Fruit fly (Drosophila melanogaster): ENCODE data around the gene wor.

wor gene

dm6 chr2L:15470514-15471134, 45.2 kb upstream of the wor start:
- TF ChIP-seq Vsx2 (GFP tag; optimal IDR thresholded peaks at IDR 0.05; ENCODE audit: partially characterized antibody) (no peak), foxo (GFP tag; optimal IDR thresholded peaks at IDR 0.05) (no peak), OdsH (GFP tag; optimal IDR thresholded peaks at IDR 0.05) (no peak), woc (GFP tag; optimal IDR thresholded peaks at IDR 0.05) (no peak), CG9705 (GFP tag; optimal IDR thresholded peaks at IDR 0.05) (no peak), CrebA (GFP tag; optimal IDR thresholded peaks at IDR 0.05; ENCODE audit: borderline replicate concordance) (no peak), ey (GFP tag; optimal IDR thresholded peaks at IDR 0.05) (no peak), usp (GFP tag; optimal IDR thresholded peaks at IDR 0.05) (no peak), Dif (GFP tag; optimal IDR thresholded peaks at IDR 0.05; ENCODE audit: partially characterized antibody) (no peak), dmrt93B (GFP tag; optimal IDR thresholded peaks at IDR 0.05) (no peak), lola (GFP tag; optimal IDR thresholded peaks at IDR 0.05) (no peak), dl (GFP tag; optimal IDR thresholded peaks at IDR 0.05; ENCODE audit: insufficient read depth in 1 of 2, partially characterized antibody in 2 of 2) (no peak), pan (optimal IDR thresholded peaks at IDR 0.05) (no peak), Hr78 (GFP tag; optimal IDR thresholded peaks at IDR 0.05) (no peak), brk (GFP tag; optimal IDR thresholded peaks at IDR 0.05) (no peak), Jra (GFP tag; optimal IDR thresholded peaks at IDR 0.05) (no peak), Hr83 (GFP tag; optimal IDR thresholded peaks at IDR 0.05; ENCODE audit: poor library complexity, severe bottlenecking) (no peak)

- TF ChIP-seq sage (GFP tag; optimal IDR thresholded peaks at IDR 0.05) = no peak
- TF ChIP-seq woc (GFP tag; optimal IDR thresholded peaks at IDR 0.05) = no peak
- no peak for TF ChIP-seq sv (GFP tag; optimal IDR thresholded peaks at IDR 0.05)
- TF ChIP-seq N (GFP tag; optimal IDR thresholded peaks at IDR 0.05) = no peak
- no peak for TF ChIP-seq br (GFP tag; optimal IDR thresholded peaks at IDR 0.05)
- no peak for TF ChIP-seq Myc (optimal IDR thresholded peaks at IDR 0.05)
- TF ChIP-seq Hr78 (GFP tag; optimal IDR thresholded peaks at IDR 0.05) = no peak
- TF ChIP-seq CrebA (GFP tag; optimal IDR thresholded peaks at IDR 0.05; ENCODE audit: borderline replicate concordance) = no peak
Measured at dm6 chr2L:15468776-15469175, 43.4 kb upstream of the wor start.

dm6 chr2L:15465932-15466331, 40.6 kb upstream of the wor start:
- TF ChIP-seq GATAd (GFP tag; optimal IDR thresholded peaks at IDR 0.05) (no peak), lola (GFP tag; optimal IDR thresholded peaks at IDR 0.05) (no peak), fru (GFP tag; optimal IDR thresholded peaks at IDR 0.05) (peak; percentile 62), h (GFP tag; optimal IDR thresholded peaks at IDR 0.05) (peak; percentile 36), Hr83 (GFP tag; optimal IDR thresholded peaks at IDR 0.05; ENCODE audit: poor library complexity, severe bottlenecking) (no peak), brk (GFP tag; optimal IDR thresholded peaks at IDR 0.05) (no peak), HLH106 (tag; optimal IDR thresholded peaks at IDR 0.05) (peak; percentile 17), ey (GFP tag; optimal IDR thresholded peaks at IDR 0.05) (peak; percentile 24), jim (GFP tag; optimal IDR thresholded peaks at IDR 0.05) (no peak), OdsH (GFP tag; optimal IDR thresholded peaks at IDR 0.05) (peak; percentile 33), CrebA (GFP tag; optimal IDR thresholded peaks at IDR 0.05; ENCODE audit: borderline replicate concordance) (no peak), Dif (GFP tag; optimal IDR thresholded peaks at IDR 0.05; ENCODE audit: partially characterized antibody) (no peak), Jra (GFP tag; optimal IDR thresholded peaks at IDR 0.05) (no peak), Hnf4 (GFP tag; optimal IDR thresholded peaks at IDR 0.05) (no peak), tai (GFP tag; optimal IDR thresholded peaks at IDR 0.05) (no peak), woc (GFP tag; optimal IDR thresholded peaks at IDR 0.05) (peak; percentile 26), usp (GFP tag; optimal IDR thresholded peaks at IDR 0.05) (no peak), rgr (GFP tag; optimal IDR thresholded peaks at IDR 0.05) (peak; percentile 36), Mio (GFP tag; optimal IDR thresholded peaks at IDR 0.05) (no peak), Myc (optimal IDR thresholded peaks at IDR 0.05) (no peak), N (GFP tag; optimal IDR thresholded peaks at IDR 0.05) (no peak), CG32264 (GFP tag; optimal IDR thresholded peaks at IDR 0.05) (no peak), Rel (GFP tag; optimal IDR thresholded peaks at IDR 0.05) (no peak), Rel (tag; optimal IDR thresholded peaks at IDR 0.05) (no peak), Sp1 (GFP tag; optimal IDR thresholded peaks at IDR 0.05) (peak; percentile 0), sv (GFP tag; optimal IDR thresholded peaks at IDR 0.05) (no peak), Abd-B (GFP tag; optimal IDR thresholded peaks at IDR 0.05) (no peak), foxo (GFP tag; optimal IDR thresholded peaks at IDR 0.05) (peak in 1 of 2 experiments; percentile 56)

All from whole organism, wandering third instar larva.